Worm (Caenorhabditis elegans) whole organism, mixed stage, embryonic: Measurements from ENCODE around the gene F11C1.1.

Source experiments
- blmp-1 ChIP-seq: fragments of 150-350 bp; optimal IDR thresholded peaks from 2 replicates; lab custom pipeline; 2014; ENCODE audit warnings: missing biosample characterization, missing genetic modification characterization
- elt-3 ChIP-seq: fragments of 150-350 bp; optimal IDR thresholded peaks from 2 replicates; lab custom pipeline; 2014; ENCODE audit warnings: missing biosample characterization, missing genetic modification characterization
- unc-39 ChIP-seq: fragments of 150-350 bp; optimal IDR thresholded peaks from 2 replicates; lab custom pipeline; 2014; ENCODE audit warnings: missing biosample characterization, missing genetic modification characterization

- TF ChIP-seq blmp-1 (tag; lab: Kevin White, UChicago) = no peak
- TF ChIP-seq elt-3 (tag; lab: Kevin White, UChicago) = no peak
- no peak for TF ChIP-seq unc-39 (tag; lab: Kevin White, UChicago)
Measured at ce11 chrX:12944661-12945060, 45.7 kb downstream of the F11C1.1 start.
